Fruit fly (Drosophila melanogaster) whole organism, pupa: Measurements from ENCODE around the gene Agpat2.

ENCODE experiments used
- CG10348 ChIP-seq: fragments of 200-800 bp; sonication (Bioruptor generic); IDR thresholded peaks from 2 replicates; pipeline ENCODE4 v1.3.6; 2022; ENCODE audit warnings: missing biosample characterization, missing genetic modification characterization
- CG12605 ChIP-seq: fragments of 200-800 bp; sonication (Bioruptor generic); IDR thresholded peaks from 2 replicates; pipeline ENCODE4 v1.3.6; 2022; ENCODE audit warnings: missing biosample characterization, missing genetic modification characterization
- CG14655 ChIP-seq: fragments of 200-800 bp; sonication (Bioruptor generic); optimal IDR thresholded peaks from 3 replicates; lab custom pipeline; 2017; ENCODE audit warnings: mild to moderate bottlenecking, missing biosample characterization, missing genetic modification reagents, missing genetic modification characterization
- CG15710 ChIP-seq: fragments of 200-800 bp; sonication (Bioruptor generic); optimal IDR thresholded peaks from 2 replicates; lab custom pipeline; 2018; ENCODE audit warnings: missing biosample characterization, mild to moderate bottlenecking, missing genetic modification characterization, moderate library complexity
- CG34367 ChIP-seq: fragments of 200-800 bp; sonication (Bioruptor generic); optimal IDR thresholded peaks from 2 replicates; lab custom pipeline; 2018; ENCODE audit warnings: missing biosample characterization, mild to moderate bottlenecking, missing genetic modification characterization
- CG8301 ChIP-seq: fragments of 200-800 bp; sonication (Bioruptor generic); optimal IDR thresholded peaks from 2 replicates; lab custom pipeline; 2018; ENCODE audit warnings: missing biosample characterization, mild to moderate bottlenecking, missing genetic modification characterization
- Pif1B ChIP-seq: fragments of 200-800 bp; sonication (Bioruptor generic); optimal IDR thresholded peaks from 3 replicates; lab custom pipeline; 2016; ENCODE audit warnings: missing biosample characterization, missing genetic modification characterization

DNA sequence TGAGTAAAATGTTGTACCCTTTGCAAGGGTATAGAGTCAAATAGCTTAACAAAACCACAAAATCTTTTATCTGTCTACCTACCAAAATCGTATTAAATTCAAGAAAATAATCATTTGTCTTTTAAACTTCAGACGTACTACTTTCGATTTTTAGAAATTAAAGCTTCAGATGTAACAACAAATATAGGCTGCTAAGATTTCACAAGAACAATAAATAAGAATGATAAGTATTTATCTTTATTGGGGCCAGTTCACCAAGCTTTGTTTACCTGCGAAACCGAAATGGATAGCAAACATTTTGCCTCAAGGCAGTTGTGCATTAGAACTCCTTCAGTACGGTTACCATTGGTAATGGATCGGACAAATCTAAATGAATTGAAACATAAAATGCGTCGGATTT lies 26.6 kb upstream of the Agpat2 start, which contains the start of gene CG43400:
- TF ChIP-seq CG10348 (no peak), CG8301 (tag; lab: Kevin White, UChicago) (no peak), CG14655 (GFP tag; lab: Kevin White, UChicago) (no peak), CG12605 (GFP tag; lab: Robert Waterston, UW) (no peak), CG15710 (tag; lab: Kevin White, UChicago) (no peak), CG34367 (tag; lab: Kevin White, UChicago) (no peak), Pif1B (GFP tag; lab: Kevin White, UChicago) (no peak)
